Worm (Caenorhabditis elegans): ENCODE measurements around the gene chil-15.

- TF ChIP-seq ceh-9 (tag; optimal IDR thresholded peaks at IDR 0.05) (no peak), unc-39 (tag; optimal IDR thresholded peaks at IDR 0.05) (no peak), nhr-237 (tag; optimal IDR thresholded peaks at IDR 0.05) (no peak), jun-1 (tag; optimal IDR thresholded peaks at IDR 0.05) (no peak), ceh-28 (tag; optimal IDR thresholded peaks at IDR 0.05) (no peak), pha-4 (tag; optimal IDR thresholded peaks at IDR 0.05) (peak; percentile 75), R02D3.7 (tag; optimal IDR thresholded peaks at IDR 0.05) (no peak), nhr-28 (tag; optimal IDR thresholded peaks at IDR 0.05) (no peak), zag-1 (tag; optimal IDR thresholded peaks at IDR 0.05) (no peak), nhr-12 (tag; optimal IDR thresholded peaks at IDR 0.05) (no peak), ztf-4 (tag; optimal IDR thresholded peaks at IDR 0.05) (no peak)
These were observed 26.8 kb downstream of the chil-15 start, which contains the start of the genes gss-1 and chch-3 for ce11 chrII:9416381-9417276.

Data from whole organism, L3 larva.